Worm (Caenorhabditis elegans) whole organism, L1 larva: Measurements from ENCODE around the gene F27E5.3.
A peak's percentile ranks its signal among the peaks of the same experiment; 100 is the strongest.

ENCODE experiments used
- C04F5.9 ChIP-seq: sonication (generic microtip); optimal IDR thresholded peaks from 2 replicates; lab custom pipeline; 2016; ENCODE audit warnings: missing genetic modification characterization, missing compliant biosample characterization
- F16B12.6 ChIP-seq: fragments of 150-350 bp; optimal IDR thresholded peaks from 2 replicates; lab custom pipeline; 2014; ENCODE audit warnings: missing biosample characterization, missing genetic modification characterization
- aha-1 ChIP-seq: fragments of 150-350 bp; optimal IDR thresholded peaks from 2 replicates; lab custom pipeline; 2014; ENCODE audit warnings: missing biosample characterization, missing genetic modification characterization
- ceh-63 ChIP-seq: fragments of 200-800 bp; sonication (Bioruptor generic); optimal IDR thresholded peaks from 2 replicates; lab custom pipeline; 2018; ENCODE audit warnings: mild to moderate bottlenecking, missing genetic modification characterization, missing compliant biosample characterization
- dsc-1 ChIP-seq: sonication (generic microtip); optimal IDR thresholded peaks from 2 replicates; lab custom pipeline; 2016; ENCODE audit warnings: mild to moderate bottlenecking, missing genetic modification characterization, missing compliant biosample characterization
- efl-1 ChIP-seq, 4 experiments: fragments of 150-350 bp; optimal IDR thresholded peaks in 3 of 4; peaks in 1 of 4; 1 replicate in 1 of 4; 2 replicates in 3 of 4; lab custom pipeline; 2014; ENCODE audit warnings: missing biosample characterization in 2 of 4, missing genetic modification characterization in 2 of 4, missing genetic modification reagents in 2 of 4
- efl-3 ChIP-seq: fragments of 200-800 bp; sonication (Bioruptor generic); optimal IDR thresholded peaks from 2 replicates; lab custom pipeline; 2018; ENCODE audit warnings: mild to moderate bottlenecking, missing genetic modification characterization, missing compliant biosample characterization
- egl-13 ChIP-seq: sonication (generic microtip); optimal IDR thresholded peaks from 2 replicates; lab custom pipeline; 2016; ENCODE audit warnings: missing genotype, missing genetic modification reagents, missing genetic modification characterization, missing compliant biosample characterization
- elt-2 ChIP-seq: sonication (generic microtip); optimal IDR thresholded peaks from 2 replicates; lab custom pipeline; 2016; ENCODE audit warnings: missing genetic modification characterization, mild to moderate bottlenecking, inconsistent platforms, missing compliant biosample characterization, missing genetic modification reagents
- fkh-10 ChIP-seq: sonication (generic microtip); optimal IDR thresholded peaks from 2 replicates; lab custom pipeline; 2017; ENCODE audit warnings: missing biosample characterization, missing genetic modification reagents, missing genetic modification characterization
- hlh-4 ChIP-seq: sonication (generic microtip); optimal IDR thresholded peaks from 2 replicates; lab custom pipeline; 2016; ENCODE audit warnings: mild to moderate bottlenecking, missing genetic modification characterization, missing compliant biosample characterization
- jun-1 ChIP-seq: fragments of 150-350 bp; optimal IDR thresholded peaks from 2 replicates; lab custom pipeline; 2014; ENCODE audit warnings: missing biosample characterization, missing genetic modification reagents, missing genetic modification characterization
- lin-13 ChIP-seq: fragments of 150-350 bp; optimal IDR thresholded peaks from 2 replicates; lab custom pipeline; 2014; ENCODE audit warnings: missing biosample characterization, missing genetic modification reagents, missing genetic modification characterization
- lin-35 ChIP-seq, 2 experiments: fragments of 150-350 bp; optimal IDR thresholded peaks; 2 replicates each; lab custom pipeline; 2014; ENCODE audit warnings: missing biosample characterization in 2 of 2, missing genetic modification characterization in 2 of 2, missing genetic modification reagents in 2 of 2
- lir-3 ChIP-seq: sonication (generic microtip); optimal IDR thresholded peaks from 2 replicates; lab custom pipeline; 2016; ENCODE audit warnings: mild to moderate bottlenecking, missing genetic modification characterization, moderate library complexity, missing compliant biosample characterization; ENCODE audit not compliant: poor library complexity
- lsy-2 ChIP-seq, 2 experiments: fragments of 150-350 bp; optimal IDR thresholded peaks; 2 replicates each; lab custom pipeline; 2014; ENCODE audit warnings: missing biosample characterization in 2 of 2, missing genetic modification characterization in 2 of 2
- mep-1 ChIP-seq: fragments of 150-350 bp; optimal IDR thresholded peaks from 2 replicates; lab custom pipeline; 2014; ENCODE audit warnings: missing biosample characterization, missing genetic modification characterization
- nhr-11 ChIP-seq: fragments of 150-350 bp; optimal IDR thresholded peaks from 2 replicates; lab custom pipeline; 2014; ENCODE audit warnings: missing biosample characterization, missing genetic modification characterization
- nhr-12 ChIP-seq: sonication (generic microtip); optimal IDR thresholded peaks from 2 replicates; lab custom pipeline; 2017; ENCODE audit warnings: missing biosample characterization, missing genetic modification characterization
- nhr-19 ChIP-seq: fragments of 200-800 bp; sonication (Bioruptor generic); conservative IDR thresholded peaks from 2 replicates; pipeline ENCODE4 v1.3.6; 2022; ENCODE audit warnings: missing genetic modification characterization, missing compliant biosample characterization
- nhr-20 ChIP-seq: sonication (generic microtip); optimal IDR thresholded peaks from 2 replicates; lab custom pipeline; 2016; ENCODE audit warnings: mild to moderate bottlenecking, missing genetic modification characterization, missing compliant biosample characterization
- nhr-237 ChIP-seq: fragments of 150-350 bp; optimal IDR thresholded peaks from 2 replicates; lab custom pipeline; 2014; ENCODE audit warnings: missing biosample characterization, missing genetic modification characterization
- nhr-28 ChIP-seq: fragments of 150-350 bp; optimal IDR thresholded peaks from 2 replicates; lab custom pipeline; 2014; ENCODE audit warnings: missing biosample characterization, missing genetic modification characterization
- nhr-76 ChIP-seq: sonication (generic microtip); optimal IDR thresholded peaks from 2 replicates; lab custom pipeline; 2017; ENCODE audit warnings: missing biosample characterization, missing genetic modification characterization
- rnt-1 ChIP-seq: sonication (generic microtip); optimal IDR thresholded peaks from 2 replicates; lab custom pipeline; 2016; ENCODE audit warnings: mild to moderate bottlenecking, missing genetic modification characterization, moderate library complexity, missing compliant biosample characterization
- skn-1 ChIP-seq: fragments of 150-350 bp; optimal IDR thresholded peaks from 2 replicates; lab custom pipeline; 2014; ENCODE audit warnings: missing biosample characterization, missing genetic modification characterization
- snpc-4 ChIP-seq: fragments of 150-350 bp; optimal IDR thresholded peaks from 2 replicates; lab custom pipeline; 2014; ENCODE audit warnings: missing biosample characterization, missing genetic modification characterization
- sox-4 ChIP-seq: sonication (generic microtip); optimal IDR thresholded peaks from 2 replicates; lab custom pipeline; 2016; ENCODE audit warnings: missing genetic modification characterization, missing compliant biosample characterization
- swsn-7 ChIP-seq: sonication (generic microtip); optimal IDR thresholded peaks from 2 replicates; lab custom pipeline; 2016; ENCODE audit warnings: missing genetic modification characterization, missing compliant biosample characterization
- tlp-1 ChIP-seq: fragments of 150-350 bp; optimal IDR thresholded peaks from 2 replicates; lab custom pipeline; 2014; ENCODE audit warnings: missing biosample characterization, missing genetic modification characterization
- unc-30 ChIP-seq: sonication (generic microtip); optimal IDR thresholded peaks from 2 replicates; lab custom pipeline; 2017; ENCODE audit warnings: missing biosample characterization, missing genetic modification characterization
- unc-62 ChIP-seq: fragments of 150-350 bp; optimal IDR thresholded peaks from 2 replicates; lab custom pipeline; 2014; ENCODE audit warnings: missing biosample characterization, missing genetic modification reagents, missing genetic modification characterization
- unc-86 ChIP-seq: sonication (generic microtip); optimal IDR thresholded peaks from 2 replicates; lab custom pipeline; 2016; ENCODE audit warnings: missing genetic modification characterization, missing compliant biosample characterization
- xbp-1 ChIP-seq: sonication (generic microtip); optimal IDR thresholded peaks from 2 replicates; lab custom pipeline; 2016; ENCODE audit warnings: missing genetic modification characterization, missing compliant biosample characterization

F27E5.3 gene

DNA sequence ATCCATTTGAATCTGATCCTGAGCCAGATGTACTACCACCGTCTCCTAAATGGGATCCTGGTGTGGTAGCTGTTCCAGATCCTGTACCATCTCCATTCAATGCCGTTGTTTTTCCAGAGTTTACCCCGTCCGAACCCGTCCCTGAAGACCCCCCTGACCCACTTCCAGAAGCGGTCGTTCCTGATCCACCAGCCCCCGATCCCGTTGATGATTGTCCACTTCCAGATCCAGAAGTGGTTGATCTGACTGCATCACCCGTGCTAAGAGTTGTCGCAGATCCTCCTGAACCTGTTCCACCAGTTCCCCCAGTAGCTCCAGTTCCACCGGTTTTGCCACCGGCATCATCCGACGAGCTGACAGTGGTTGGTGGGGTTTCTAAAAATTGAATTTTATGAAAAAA, 27.3 kb downstream of the F27E5.3 start:
- TF ChIP-seq efl-3 (GFP tag; lab: Kevin White, UChicago) (no peak), nhr-20 (tag; lab: Kevin White, UChicago) (no peak), swsn-7 (tag; lab: Kevin White, UChicago) (no peak), skn-1 (tag; lab: Kevin White, UChicago) (no peak), nhr-237 (no peak), snpc-4 (tag; lab: Kevin White, UChicago) (no peak), nhr-28 (tag; lab: Kevin White, UChicago) (no peak), lir-3 (no peak), unc-30 (tag; lab: Kevin White, UChicago) (no peak), dsc-1 (tag; lab: Kevin White, UChicago) (no peak), aha-1 (no peak)
- TF ChIP-seq, all 84 proteins: peak for 0

DNA sequence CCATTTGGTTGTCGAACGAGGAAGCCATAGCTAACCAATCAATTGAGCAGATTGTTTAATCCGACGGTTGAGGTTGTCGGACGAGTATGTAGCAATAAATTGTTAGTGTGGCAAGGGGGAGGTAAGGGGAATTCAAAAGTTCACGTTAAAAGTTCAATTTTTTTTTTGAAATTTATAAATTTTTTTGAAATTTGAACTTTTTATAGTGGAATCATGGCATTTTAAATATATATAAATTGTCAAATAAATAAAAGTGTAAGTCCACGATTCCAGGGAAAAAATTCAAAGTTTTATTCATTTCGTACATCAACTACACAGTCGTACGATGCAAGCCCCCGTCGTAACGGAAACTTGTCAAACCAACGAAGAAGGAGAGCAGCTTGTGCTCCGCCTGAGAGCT, 35.6 kb downstream of the F27E5.3 start, which contains the start of the genes ZK945.7 and ZK945.8:
ZK945.7 (minus strand) TSS at position 101 of the 400 bp plus-strand sequence.
ZK945.8 (plus strand) TSS at position 275 of the 400 bp plus-strand sequence.
- TF ChIP-seq skn-1 (tag; lab: Kevin White, UChicago) (no peak), efl-1 (optimal IDR thresholded peaks at IDR 0.05; lab: Kevin White, UChicago) (no peak), efl-1 (GFP tag; optimal IDR thresholded peaks at IDR 0.05 in 1 of 2; lab: Kevin White, UChicago) (peak in 1 of 2 experiments; percentile 82)

DNA sequence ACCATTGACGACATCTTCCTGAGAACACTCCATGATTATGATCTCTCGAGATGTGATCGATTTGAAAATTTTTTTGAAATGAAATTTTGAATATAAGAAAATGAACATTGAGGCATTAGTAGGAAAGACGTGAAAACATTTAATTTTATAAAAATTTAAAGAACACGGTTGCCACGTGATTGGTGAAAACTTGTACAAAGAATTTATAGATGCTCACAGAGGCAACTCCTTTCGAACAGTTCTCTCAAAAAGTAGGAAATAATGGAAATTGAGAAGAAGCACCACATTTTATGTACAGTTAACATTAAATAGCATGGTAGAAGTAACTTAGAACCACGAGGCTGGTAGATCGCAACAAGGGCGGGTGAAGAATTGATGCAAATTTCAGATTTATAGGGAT, 37.1 kb downstream of the F27E5.3 start, which contains the start of gene ZK945.6:
ZK945.6 (minus strand) TSS at position 101 of the 400 bp plus-strand sequence.
- TF ChIP-seq tlp-1 (no peak), mep-1 (no peak), nhr-19 (GFP tag; lab: Robert Waterston, UW) (no peak)

DNA sequence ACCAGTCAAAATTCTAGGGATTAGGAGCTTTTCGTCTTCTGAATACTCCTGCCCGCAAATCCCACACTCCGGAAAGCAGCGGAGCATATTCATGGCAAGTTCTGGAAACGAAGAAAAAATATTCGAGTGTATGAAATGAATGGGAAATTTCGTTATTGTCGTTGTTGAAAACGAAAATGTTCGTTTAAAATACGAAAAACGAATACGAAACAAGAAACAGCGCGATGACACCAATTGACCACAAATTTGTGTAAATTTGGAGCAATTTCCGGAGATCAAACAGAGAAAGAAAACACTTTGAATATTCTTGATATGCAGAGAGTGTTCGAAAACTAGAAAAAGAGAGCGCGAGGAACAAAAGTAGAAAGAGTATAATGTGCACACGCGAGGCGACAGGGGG, 38.4 kb downstream of the F27E5.3 start, which contains the start of gene ZK945.4:
ZK945.4 (minus strand) TSS at position 101 of the 400 bp plus-strand sequence.
- TF ChIP-seq xbp-1 (tag; lab: Kevin White, UChicago), result no peak
- TF ChIP-seq hlh-4 (tag; lab: Kevin White, UChicago), result no peak
- TF ChIP-seq nhr-11 (tag; lab: Kevin White, UChicago), result no peak
- no peak for TF ChIP-seq egl-13 (tag; lab: Kevin White, UChicago)
- no peak for TF ChIP-seq fkh-10 (GFP tag; lab: Kevin White, UChicago)
- TF ChIP-seq F16B12.6 (tag; lab: Kevin White, UChicago), result no peak
- TF ChIP-seq unc-86 (tag; lab: Kevin White, UChicago), result no peak
- TF ChIP-seq lin-13, result no peak
- TF ChIP-seq sox-4 (tag; lab: Kevin White, UChicago), result no peak

DNA sequence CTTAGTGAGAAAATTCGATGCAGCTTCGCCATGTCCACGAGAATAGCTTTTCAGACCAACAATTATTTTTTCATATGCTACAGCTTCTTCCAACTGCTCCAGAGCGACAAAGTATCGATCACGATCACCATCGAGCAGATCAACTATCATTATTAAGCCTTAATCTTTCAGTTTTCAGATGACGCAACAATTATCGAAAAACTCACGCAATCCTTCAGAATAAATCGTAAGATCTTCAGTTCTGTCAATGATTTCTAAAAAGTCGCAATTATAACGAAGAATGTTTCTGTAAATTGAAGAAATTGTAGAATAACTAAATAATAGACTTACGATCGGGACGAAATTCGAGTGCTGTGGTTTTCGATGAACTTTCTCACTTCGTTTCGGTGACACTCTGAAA, 40.8 kb downstream of the F27E5.3 start:
- no peak for TF ChIP-seq nhr-76 (tag; lab: Kevin White, UChicago)
- no peak for TF ChIP-seq nhr-12 (tag; lab: Kevin White, UChicago)
- no peak for TF ChIP-seq elt-2 (tag; lab: Kevin White, UChicago)
- TF ChIP-seq rnt-1 (tag; lab: Kevin White, UChicago), result no peak
- no peak for TF ChIP-seq lir-3
- no peak for TF ChIP-seq lsy-2 (tag; optimal IDR thresholded peaks at IDR 0.05; lab: Kevin White, UChicago)
- no peak for TF ChIP-seq mep-1
- TF ChIP-seq nhr-19 (GFP tag; lab: Robert Waterston, UW), result no peak
- TF ChIP-seq jun-1 (tag; lab: Kevin White, UChicago), result no peak
- no peak for TF ChIP-seq lin-35 (GFP tag; optimal IDR thresholded peaks at IDR 0.05; lab: Kevin White, UChicago)
- TF ChIP-seq C04F5.9 (tag; lab: Kevin White, UChicago), result no peak
- TF ChIP-seq unc-62, result no peak
- TF ChIP-seq ceh-63 (GFP tag; lab: Kevin White, UChicago), result no peak
